Worm (Caenorhabditis elegans) whole organism, L1 larva: ENCODE results near the gene bath-23.

Experiments used
- C16A3.4 ChIP-seq: fragments of 150-350 bp; optimal IDR thresholded peaks from 2 replicates; lab custom pipeline; 2014; ENCODE audit warnings: missing biosample characterization, missing genetic modification characterization
- ama-1 ChIP-seq: fragments of 150-350 bp; optimal IDR thresholded peaks from 2 replicates; lab custom pipeline; 2014
- ceh-8 ChIP-seq: fragments of 200-800 bp; sonication (Bioruptor generic); optimal IDR thresholded peaks from 2 replicates; lab custom pipeline; 2018; ENCODE audit warnings: mild to moderate bottlenecking, missing genetic modification characterization, moderate library complexity, missing compliant biosample characterization
- ceh-90 ChIP-seq: sonication (generic microtip); optimal IDR thresholded peaks from 2 replicates; lab custom pipeline; 2016; ENCODE audit warnings: missing genetic modification characterization, missing compliant biosample characterization
- egl-13 ChIP-seq: sonication (generic microtip); optimal IDR thresholded peaks from 2 replicates; lab custom pipeline; 2016; ENCODE audit warnings: missing genotype, missing genetic modification reagents, missing genetic modification characterization, missing compliant biosample characterization
- fkh-4 ChIP-seq: sonication (generic microtip); optimal IDR thresholded peaks from 2 replicates; lab custom pipeline; 2016; ENCODE audit warnings: missing compliant biosample characterization, missing genetic modification characterization, borderline replicate concordance
- fkh-8 ChIP-seq: sonication (generic microtip); optimal IDR thresholded peaks from 2 replicates; lab custom pipeline; 2016; ENCODE audit warnings: mild to moderate bottlenecking, missing genetic modification characterization, missing compliant biosample characterization
- fos-1 ChIP-seq: fragments of 150-350 bp; optimal IDR thresholded peaks from 2 replicates; lab custom pipeline; 2014; ENCODE audit warnings: missing biosample characterization, missing genetic modification characterization
- jun-1 ChIP-seq: fragments of 150-350 bp; optimal IDR thresholded peaks from 2 replicates; lab custom pipeline; 2014; ENCODE audit warnings: missing biosample characterization, missing genetic modification reagents, missing genetic modification characterization
- lin-14 ChIP-seq: fragments of 200-800 bp; sonication (Bioruptor generic); optimal IDR thresholded peaks from 2 replicates; lab custom pipeline; 2018; ENCODE audit warnings: mild to moderate bottlenecking, missing genetic modification characterization, moderate library complexity, missing compliant biosample characterization
- mdl-1 ChIP-seq, 2 experiments: fragments of 150-350 bp; optimal IDR thresholded peaks; 2 replicates each; lab custom pipeline; 2014 to 2017; ENCODE audit warnings: missing biosample characterization in 2 of 2, missing genetic modification characterization in 2 of 2, inconsistent platforms in 1 of 2
- nhr-84 ChIP-seq: sonication (generic microtip); optimal IDR thresholded peaks from 2 replicates; lab custom pipeline; 2017; ENCODE audit warnings: missing biosample characterization, missing genetic modification characterization
- pqm-1 ChIP-seq: sonication (generic microtip); optimal IDR thresholded peaks from 3 replicates; lab custom pipeline; 2017; ENCODE audit warnings: missing biosample characterization, missing genetic modification characterization
- sptf-1 ChIP-seq: fragments of 150-350 bp; optimal IDR thresholded peaks from 2 replicates; lab custom pipeline; 2014; ENCODE audit warnings: missing biosample characterization, missing genetic modification characterization
- unc-62 ChIP-seq: fragments of 150-350 bp; optimal IDR thresholded peaks from 2 replicates; lab custom pipeline; 2014; ENCODE audit warnings: missing biosample characterization, missing genetic modification reagents, missing genetic modification characterization
- vab-15 ChIP-seq: sonication (generic microtip); optimal IDR thresholded peaks from 2 replicates; lab custom pipeline; 2017; ENCODE audit warnings: missing genotype, mild to moderate bottlenecking, missing genetic modification characterization, missing compliant biosample characterization
- xbp-1 ChIP-seq: sonication (generic microtip); optimal IDR thresholded peaks from 2 replicates; lab custom pipeline; 2016; ENCODE audit warnings: missing genetic modification characterization, missing compliant biosample characterization
- ztf-4 ChIP-seq: fragments of 150-350 bp; optimal IDR thresholded peaks from 2 replicates; lab custom pipeline; 2014; ENCODE audit warnings: missing biosample characterization, missing genetic modification characterization

The bath-23 gene

DNA sequence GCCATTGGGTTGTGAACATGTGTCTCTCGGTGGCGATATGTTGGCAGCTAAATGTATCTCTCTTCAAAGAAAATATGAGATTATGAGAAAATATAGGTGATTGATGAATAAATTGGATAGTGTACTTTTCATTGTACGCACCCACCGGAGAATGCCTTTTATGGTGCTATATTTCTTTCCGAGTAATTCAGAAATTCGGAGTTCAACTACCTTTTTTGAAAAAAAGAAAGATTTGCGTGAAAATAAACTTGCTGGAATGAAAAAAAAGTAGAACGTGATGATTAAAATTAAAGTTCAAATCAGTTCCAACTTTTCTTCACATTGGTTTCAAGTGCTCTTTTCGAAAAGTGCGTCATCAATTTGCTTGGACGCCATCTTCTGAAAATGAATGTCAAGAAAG lies 32.4 kb downstream of the bath-23 start, which contains the start of gene nep-8:
nep-8 (plus strand) TSS at position 301 of the 400 bp plus-strand sequence.
- TF ChIP-seq fos-1 (tag; lab: Kevin White, UChicago): no peak
- TF ChIP-seq ztf-4 (tag; lab: Kevin White, UChicago): no peak
- no peak for TF ChIP-seq pqm-1 (tag; lab: Kevin White, UChicago)
- no peak for TF ChIP-seq C16A3.4 (tag; lab: Kevin White, UChicago)
- no peak for TF ChIP-seq jun-1 (tag; lab: Kevin White, UChicago)
- no peak for TF ChIP-seq xbp-1 (tag; lab: Kevin White, UChicago)

DNA sequence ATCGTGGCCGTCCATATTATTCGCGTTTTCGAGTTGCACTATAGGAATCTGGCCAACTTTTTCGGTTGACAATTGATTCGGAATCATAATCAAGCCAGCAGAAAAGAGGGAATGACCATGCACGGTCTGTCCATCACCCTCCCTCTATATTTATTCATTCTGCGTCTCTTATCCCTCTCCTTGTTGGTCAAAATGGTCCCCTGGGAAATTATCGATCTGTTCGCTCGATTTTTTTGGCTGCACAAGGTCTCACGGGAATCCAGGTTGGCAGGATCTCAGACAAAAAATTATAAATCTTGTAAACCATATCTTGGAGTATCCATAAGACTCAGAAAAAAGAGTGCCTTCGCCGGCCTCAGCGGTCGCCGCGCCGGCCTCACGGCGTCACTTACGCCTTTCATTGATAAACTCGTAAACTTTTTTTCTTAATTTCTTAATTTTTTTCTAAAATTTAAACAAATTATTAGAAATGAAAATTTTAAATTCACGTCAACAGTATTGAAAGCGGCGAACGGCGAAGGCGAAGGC lies 43.3 kb downstream of the bath-23 start, which contains the start of the genes F18A12.7 and F18A12.2:
F18A12.7 (minus strand) TSS at position 101 of the 528 bp plus-strand sequence.
F18A12.2 (plus strand) TSS at position 478 of the 528 bp plus-strand sequence.
- TF ChIP-seq sptf-1 (tag; lab: Kevin White, UChicago) (no peak), unc-62 (GFP tag; lab: Kevin White, UChicago) (no peak), ceh-90 (tag; lab: Kevin White, UChicago) (no peak), nhr-84 (tag; lab: Kevin White, UChicago) (no peak), vab-15 (tag; lab: Kevin White, UChicago) (no peak), ceh-8 (GFP tag; lab: Kevin White, UChicago) (no peak), xbp-1 (tag; lab: Kevin White, UChicago) (no peak), egl-13 (tag; lab: Kevin White, UChicago) (no peak), fkh-8 (tag; lab: Kevin White, UChicago) (no peak), ama-1 (no peak), lin-14 (no peak), mdl-1 (tag; optimal IDR thresholded peaks at IDR 0.05; lab: Kevin White, UChicago) (no peak), jun-1 (tag; lab: Kevin White, UChicago) (no peak), fkh-4 (tag; lab: Kevin White, UChicago) (no peak)

DNA sequence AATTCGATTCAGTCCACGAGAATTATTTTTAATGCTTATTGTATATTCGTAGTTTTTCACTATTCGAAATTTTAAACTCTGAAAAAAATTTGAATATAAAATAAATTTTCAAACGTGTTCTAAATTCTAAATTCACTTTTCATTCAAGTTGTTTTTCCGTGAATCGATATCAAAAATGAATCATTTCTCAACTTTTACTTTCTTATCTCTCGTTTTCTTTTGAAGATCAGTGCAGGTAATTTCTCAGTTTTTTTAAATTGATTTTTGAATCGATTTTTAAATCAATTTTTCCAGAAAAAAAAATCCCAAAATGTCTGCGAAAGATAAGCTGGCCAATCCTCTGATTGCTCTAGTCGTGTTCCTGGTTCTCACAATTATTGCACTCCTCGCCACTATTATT lies 45.4 kb downstream of the bath-23 start, which contains the start of gene nep-6:
nep-6 (plus strand) TSS at position 301 of the 400 bp plus-strand sequence.
- no peak for TF ChIP-seq unc-62 (GFP tag; lab: Kevin White, UChicago)
- TF ChIP-seq, all 84 proteins: peak for 0
